Fruit fly (Drosophila melanogaster) whole organism, embryonic: ENCODE measurements around the gene CG31805.

ENCODE experiments used
- CG11695 ChIP-seq: fragments of 200-800 bp; sonication (Bioruptor generic); IDR thresholded peaks from 3 replicates; pipeline ENCODE4 v1.3.6; 2022; ENCODE audit warnings: missing biosample characterization, missing genetic modification characterization
- CG17361 ChIP-seq: fragments of 200-800 bp; sonication (Bioruptor generic); IDR thresholded peaks from 3 replicates; pipeline ENCODE4 v1.3.6; 2022; ENCODE audit warnings: missing biosample characterization, missing genetic modification characterization
- CG2202 ChIP-seq: fragments of 200-800 bp; sonication (Bioruptor generic); optimal IDR thresholded peaks from 2 replicates; lab custom pipeline; 2018; ENCODE audit warnings: missing biosample characterization, mild to moderate bottlenecking, missing genetic modification characterization
- CG30403 ChIP-seq: fragments of 200-800 bp; sonication (Bioruptor generic); optimal IDR thresholded peaks from 3 replicates; lab custom pipeline; 2016; ENCODE audit warnings: missing biosample characterization, missing genetic modification characterization
- chm ChIP-seq: fragments of 200-800 bp; sonication (Bioruptor generic); IDR thresholded peaks from 2 replicates; pipeline ENCODE4 v1.3.6; 2022; ENCODE audit warnings: missing biosample characterization, missing genetic modification characterization
- pita ChIP-seq: fragments of 200-800 bp; sonication (Bioruptor generic); optimal IDR thresholded peaks from 2 replicates; lab custom pipeline; 2017; ENCODE audit warnings: missing biosample characterization, mild to moderate bottlenecking, missing genetic modification characterization

DNA sequence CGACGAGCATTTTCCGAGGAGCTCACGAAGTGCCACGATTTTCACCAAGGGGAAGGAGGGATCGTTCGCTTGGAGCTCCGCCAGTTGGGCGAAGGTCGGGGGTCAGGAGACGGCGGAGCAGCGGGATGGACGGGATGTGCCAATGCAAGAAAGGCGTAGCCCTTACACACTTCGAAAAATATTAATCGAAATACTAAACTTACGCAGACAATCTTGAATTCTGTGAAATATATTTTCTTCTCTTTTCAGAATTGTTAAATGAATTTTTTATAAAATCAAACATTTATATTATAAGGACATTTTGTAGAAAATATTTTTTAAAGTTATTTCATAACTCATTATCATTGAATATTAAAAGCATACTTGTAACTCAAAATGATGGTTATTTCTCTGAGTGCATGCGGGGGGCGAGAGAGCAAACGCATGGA, 31.4 kb downstream of the CG31805 start:
- no peak; the same call in 1 of the 2 replicates for TF ChIP-seq chm
- peak; percentile 69; the same call in 2 of the 3 replicates for TF ChIP-seq CG17361
- TF ChIP-seq CG11695 = peak; percentile 44; the same call in 2 of the 3 replicates
- no peak for TF ChIP-seq pita (GFP tag; lab: Kevin White, UChicago)
- TF ChIP-seq CG30403 (GFP tag; lab: Kevin White, UChicago) = peak; percentile 48
- no peak for TF ChIP-seq CG2202 (tag; lab: Kevin White, UChicago)
